Fruit fly (Drosophila melanogaster) whole organism, embryonic: ENCODE data around the gene GILT3.

Source experiments
- Atf3 ChIP-seq: fragments of 200-800 bp; sonication (Bioruptor generic); optimal IDR thresholded peaks from 3 replicates; lab custom pipeline; 2016; ENCODE audit warnings: missing biosample characterization, missing genetic modification characterization
- Bdp1 ChIP-seq: fragments of 200-800 bp; sonication (Bioruptor generic); optimal IDR thresholded peaks from 3 replicates; lab custom pipeline; 2016; ENCODE audit warnings: missing biosample characterization, missing genetic modification characterization
- CG10431 ChIP-seq: fragments of 200-800 bp; sonication (Bioruptor generic); optimal IDR thresholded peaks from 3 replicates; lab custom pipeline; 2018; ENCODE audit warnings: missing biosample characterization, mild to moderate bottlenecking, missing genetic modification characterization
- CG11093 ChIP-seq: fragments of 200-800 bp; sonication (Bioruptor generic); IDR thresholded peaks from 3 replicates; pipeline ENCODE4 v1.3.6; 2022; ENCODE audit warnings: missing biosample characterization, missing genetic modification characterization
- CG11723 ChIP-seq: fragments of 200-800 bp; sonication (Bioruptor generic); optimal IDR thresholded peaks from 2 replicates; lab custom pipeline; 2017; ENCODE audit warnings: missing biosample characterization, mild to moderate bottlenecking, missing genetic modification characterization
- CG12659 ChIP-seq: fragments of 200-800 bp; sonication (Bioruptor generic); optimal IDR thresholded peaks from 3 replicates; lab custom pipeline; 2017; ENCODE audit warnings: mild to moderate bottlenecking, missing biosample characterization, missing genetic modification reagents, missing genetic modification characterization
- CG1602 ChIP-seq: fragments of 200-800 bp; sonication (Bioruptor generic); optimal IDR thresholded peaks from 3 replicates; lab custom pipeline; 2016; ENCODE audit warnings: missing biosample characterization, missing genetic modification characterization
- CG16813 ChIP-seq: fragments of 200-800 bp; sonication (Bioruptor generic); IDR thresholded peaks from 3 replicates; pipeline ENCODE4 v1.3.6; 2022; ENCODE audit warnings: missing biosample characterization, missing genetic modification characterization; ENCODE audit not compliant: partially characterized antibody
- CG16815 ChIP-seq: fragments of 200-800 bp; sonication (Bioruptor generic); optimal IDR thresholded peaks from 3 replicates; lab custom pipeline; 2017; ENCODE audit warnings: missing biosample characterization, mild to moderate bottlenecking, missing genetic modification characterization
- CG17361 ChIP-seq: fragments of 200-800 bp; sonication (Bioruptor generic); IDR thresholded peaks from 3 replicates; pipeline ENCODE4 v1.3.6; 2022; ENCODE audit warnings: missing biosample characterization, missing genetic modification characterization
- CG18476 ChIP-seq: fragments of 200-800 bp; sonication (Bioruptor generic); optimal IDR thresholded peaks from 2 replicates; lab custom pipeline; 2016; ENCODE audit warnings: missing biosample characterization, mild to moderate bottlenecking, missing genetic modification characterization
- CG2116 ChIP-seq: fragments of 200-800 bp; sonication (Bioruptor generic); optimal IDR thresholded peaks from 3 replicates; lab custom pipeline; 2018; ENCODE audit warnings: missing biosample characterization, mild to moderate bottlenecking, missing genetic modification characterization
- CG30403 ChIP-seq: fragments of 200-800 bp; sonication (Bioruptor generic); optimal IDR thresholded peaks from 3 replicates; lab custom pipeline; 2016; ENCODE audit warnings: missing biosample characterization, missing genetic modification characterization
- CG3281 ChIP-seq: fragments of 200-800 bp; sonication (Bioruptor generic); optimal IDR thresholded peaks from 3 replicates; lab custom pipeline; 2017; ENCODE audit warnings: missing biosample characterization, mild to moderate bottlenecking, missing genetic modification characterization
- CG34224 ChIP-seq: fragments of 200-800 bp; sonication (Bioruptor generic); IDR thresholded peaks from 3 replicates; pipeline ENCODE4 v1.3.6; 2022; ENCODE audit warnings: missing biosample characterization, missing genetic modification characterization; ENCODE audit not compliant: partially characterized antibody
- CG34376 ChIP-seq: fragments of 200-800 bp; sonication (Bioruptor generic); optimal IDR thresholded peaks from 2 replicates; lab custom pipeline; 2018; ENCODE audit warnings: missing biosample characterization, mild to moderate bottlenecking, missing genetic modification characterization
- CG34422 ChIP-seq: fragments of 200-800 bp; sonication (Bioruptor generic); IDR thresholded peaks from 3 replicates; pipeline ENCODE4 v1.3.6; 2022; ENCODE audit warnings: missing biosample characterization, missing genetic modification characterization
- CG3995 ChIP-seq: fragments of 200-800 bp; sonication (Bioruptor generic); optimal IDR thresholded peaks from 3 replicates; lab custom pipeline; 2016; ENCODE audit warnings: missing biosample characterization, missing genetic modification characterization
- CG7786 ChIP-seq: fragments of 200-800 bp; sonication (Bioruptor generic); optimal IDR thresholded peaks from 2 replicates; lab custom pipeline; 2016; ENCODE audit warnings: missing biosample characterization, missing genetic modification characterization
- CG8924 ChIP-seq: fragments of 200-800 bp; optimal IDR thresholded peaks from 3 replicates; lab custom pipeline; 2019; ENCODE audit warnings: missing biosample characterization, mild to moderate bottlenecking, missing genetic modification characterization, moderate library complexity
- CoRest ChIP-seq: fragments of 200-800 bp; sonication (Bioruptor generic); optimal IDR thresholded peaks from 3 replicates; lab custom pipeline; 2018; ENCODE audit warnings: missing biosample characterization, mild to moderate bottlenecking, missing genetic modification characterization, moderate library complexity
- GATAe ChIP-seq: fragments of 200-800 bp; sonication (Bioruptor generic); conservative IDR thresholded peaks from 2 replicates; pipeline ENCODE4 v1.3.6; 2022; ENCODE audit warnings: missing biosample characterization, missing genetic modification characterization
- HLH3B ChIP-seq: fragments of 200-800 bp; sonication (Bioruptor generic); IDR thresholded peaks from 2 replicates; pipeline ENCODE4 v1.3.6; 2022; ENCODE audit warnings: missing biosample characterization, missing genetic modification characterization
- Nf-YC ChIP-seq: fragments of 200-800 bp; optimal IDR thresholded peaks from 3 replicates; lab custom pipeline; 2019; ENCODE audit warnings: missing biosample characterization, mild to moderate bottlenecking, missing genetic modification characterization, moderate library complexity
- PHDP ChIP-seq: fragments of 200-800 bp; sonication (Bioruptor generic); optimal IDR thresholded peaks from 3 replicates; lab custom pipeline; 2018; ENCODE audit warnings: missing biosample characterization, mild to moderate bottlenecking, missing genetic modification characterization, moderate library complexity
- Pdp1 ChIP-seq, 2 experiments: fragments of 200-800 bp; sonication (Bioruptor generic); optimal IDR thresholded peaks; 3 replicates each; lab custom pipeline; 2016; ENCODE audit warnings: missing biosample characterization in 2 of 2, missing genetic modification characterization in 2 of 2, mild to moderate bottlenecking in 1 of 2, moderate library complexity in 1 of 2
- chm ChIP-seq: fragments of 200-800 bp; sonication (Bioruptor generic); IDR thresholded peaks from 2 replicates; pipeline ENCODE4 v1.3.6; 2022; ENCODE audit warnings: missing biosample characterization, missing genetic modification characterization
- chn ChIP-seq: fragments of 200-800 bp; sonication (Bioruptor generic); optimal IDR thresholded peaks from 2 replicates; lab custom pipeline; 2016; ENCODE audit warnings: missing biosample characterization, missing genetic modification characterization
- corto ChIP-seq: fragments of 200-800 bp; sonication (Bioruptor generic); optimal IDR thresholded peaks from 2 replicates; lab custom pipeline; 2016; ENCODE audit warnings: missing biosample characterization, mild to moderate bottlenecking, missing genetic modification characterization, moderate library complexity
- cwo ChIP-seq: fragments of 200-800 bp; sonication (Bioruptor generic); optimal IDR thresholded peaks from 3 replicates; lab custom pipeline; 2017; ENCODE audit warnings: missing biosample characterization, missing genetic modification characterization, mild to moderate bottlenecking, moderate library complexity, missing genetic modification reagents
- en ChIP-seq: fragments of 200-800 bp; sonication (Bioruptor generic); optimal IDR thresholded peaks from 2 replicates; lab custom pipeline; 2016; ENCODE audit warnings: missing biosample characterization, missing genetic modification characterization
- exex ChIP-seq: fragments of 200-800 bp; sonication (Bioruptor generic); optimal IDR thresholded peaks from 4 replicates; lab custom pipeline; 2018; ENCODE audit warnings: missing biosample characterization, mild to moderate bottlenecking, missing genetic modification characterization, moderate library complexity
- lmd ChIP-seq: fragments of 200-800 bp; sonication (Bioruptor generic); IDR thresholded peaks from 2 replicates; pipeline ENCODE4 v1.3.6; 2022; ENCODE audit warnings: missing biosample characterization, missing genetic modification characterization
- lola ChIP-seq, 3 experiments: fragments of >200 bp in 2 of 3; fragments of 200-800 bp in 1 of 3; sonication (Bioruptor generic) in 1 of 3; optimal IDR thresholded peaks; 2 replicates each; lab custom pipeline; 2017 to 2019; ENCODE audit warnings: missing biosample characterization in 3 of 3, missing genetic modification characterization in 3 of 3, mild to moderate bottlenecking in 1 of 3, moderate library complexity in 1 of 3
- mirr ChIP-seq: fragments of 200-800 bp; sonication (Bioruptor generic); optimal IDR thresholded peaks from 3 replicates; lab custom pipeline; 2018; ENCODE audit warnings: missing biosample characterization, mild to moderate bottlenecking, missing genetic modification characterization
- nom ChIP-seq: fragments of 200-800 bp; sonication (Bioruptor generic); optimal IDR thresholded peaks from 2 replicates; lab custom pipeline; 2017; ENCODE audit warnings: missing biosample characterization, missing genetic modification characterization, mild to moderate bottlenecking, moderate library complexity, missing genetic modification reagents
- odd ChIP-seq: fragments of 200-800 bp; sonication (Bioruptor generic); optimal IDR thresholded peaks from 2 replicates; lab custom pipeline; 2017; ENCODE audit warnings: missing biosample characterization, mild to moderate bottlenecking, missing genetic modification characterization
- org-1 ChIP-seq: fragments of 200-800 bp; sonication (Bioruptor generic); optimal IDR thresholded peaks from 2 replicates; lab custom pipeline; 2017; ENCODE audit warnings: missing biosample characterization, missing genetic modification characterization
- peb ChIP-seq: fragments of 200-800 bp; sonication (Bioruptor generic); IDR thresholded peaks from 2 replicates; pipeline ENCODE4 v1.3.6; 2022; ENCODE audit warnings: missing biosample characterization, missing genetic modification characterization
- prd ChIP-seq, 3 experiments: fragments of >200 bp in 2 of 3; fragments of 200-800 bp in 1 of 3; sonication (Bioruptor generic) in 1 of 3; optimal IDR thresholded peaks in 2 of 3; IDR thresholded peaks in 1 of 3; 2 replicates in 2 of 3; 3 replicates in 1 of 3; pipeline versions ENCODE4 v1.3.6 to Lab custom; 2017 to 2022; ENCODE audit warnings: missing biosample characterization in 1 of 3, missing genetic modification characterization in 1 of 3
- scrt ChIP-seq: fragments of 200-800 bp; sonication (Bioruptor generic); optimal IDR thresholded peaks from 2 replicates; lab custom pipeline; 2018; ENCODE audit warnings: missing biosample characterization, mild to moderate bottlenecking, missing genetic modification characterization, moderate library complexity
- sens ChIP-seq: fragments of 200-800 bp; sonication (Bioruptor generic); peaks from one replicate; lab custom pipeline; 2016; ENCODE audit warnings: missing biosample characterization, missing genetic modification characterization
- slou ChIP-seq: fragments of 200-800 bp; sonication (Bioruptor generic); optimal IDR thresholded peaks from 3 replicates; lab custom pipeline; 2016; ENCODE audit warnings: missing biosample characterization, missing genetic modification characterization
- sob ChIP-seq: fragments of 200-800 bp; sonication (Bioruptor generic); IDR thresholded peaks from 2 replicates; pipeline ENCODE4 v1.3.6; 2022; ENCODE audit warnings: missing biosample characterization, missing genetic modification characterization
- ssp ChIP-seq: fragments of 200-800 bp; sonication (Bioruptor generic); IDR thresholded peaks from 2 replicates; pipeline ENCODE4 v1.3.6; 2022; ENCODE audit warnings: missing biosample characterization, missing genetic modification characterization
- sug ChIP-seq: fragments of 200-800 bp; optimal IDR thresholded peaks from 2 replicates; lab custom pipeline; 2019; ENCODE audit warnings: missing biosample characterization, mild to moderate bottlenecking, missing genetic modification characterization, moderate library complexity
- tap ChIP-seq: fragments of 200-800 bp; optimal IDR thresholded peaks from 3 replicates; lab custom pipeline; 2019; ENCODE audit warnings: missing biosample characterization, mild to moderate bottlenecking, missing genetic modification characterization, moderate library complexity
- tx ChIP-seq: fragments of 200-800 bp; sonication (Bioruptor generic); optimal IDR thresholded peaks from 2 replicates; lab custom pipeline; 2016; ENCODE audit warnings: missing biosample characterization, missing genetic modification characterization

GILT3 gene

DNA sequence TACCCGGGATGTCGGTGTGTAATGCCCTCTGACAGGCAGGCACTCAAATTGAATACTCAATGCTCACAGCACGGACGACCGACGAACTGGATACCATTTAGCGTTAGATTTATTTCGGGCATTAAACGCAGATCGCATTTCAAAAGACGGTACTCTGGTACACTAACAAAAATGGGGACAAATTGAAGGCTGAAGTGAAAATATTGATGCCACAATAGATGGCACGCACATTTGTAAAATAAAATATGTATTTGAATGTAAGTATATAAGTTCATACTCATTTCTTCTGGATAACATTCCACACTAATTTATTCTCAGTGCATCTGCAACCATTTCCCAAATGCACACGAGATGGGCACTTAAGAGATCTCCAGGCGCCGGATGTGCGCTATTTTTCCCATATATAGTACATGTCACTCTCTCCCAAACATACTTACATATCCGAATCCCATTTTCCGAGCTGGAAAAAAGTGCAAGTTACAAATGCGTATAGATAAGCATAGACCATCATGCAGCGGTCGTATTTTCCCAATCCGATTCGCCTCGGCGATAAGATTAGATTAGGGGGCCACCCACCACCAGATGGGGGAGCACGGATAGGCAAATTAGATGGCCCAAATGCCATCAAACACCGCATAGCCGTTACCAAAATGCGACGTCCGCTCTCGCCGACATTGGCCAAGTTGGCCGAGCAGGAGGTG lies 32.5 kb downstream of the GILT3 start, which contains the start of gene CG10301 (continued):
- TF ChIP-seq peb (GFP tag; lab: Robert Waterston, UW) (peak; percentile 48), CG11723 (peak; percentile 1), odd (peak; percentile 25), CG16813 (GFP tag; lab: Robert Waterston, UW) (no peak), CG3281 (GFP tag; lab: Kevin White, UChicago) (no peak), tap (tag; lab: Kevin White, UChicago) (peak; percentile 0), slou (no peak), CG30403 (GFP tag; lab: Kevin White, UChicago) (peak; percentile 54), HLH3B (peak; percentile 43; the same call in 1 of the 2 replicates), Pdp1 (GFP tag; optimal IDR thresholded peaks at IDR 0.05; lab: Kevin White, UChicago) (peak; percentile 21 to 34), CG8924 (tag; lab: Kevin White, UChicago) (peak; percentile 68), Atf3 (GFP tag; lab: Kevin White, UChicago) (peak; percentile 17)
- TF ChIP-seq, all 482 proteins: peak for 218

dm6 chr3R:23711195-23711594 lies 34.0 kb downstream of the GILT3 start, which contains the start of gene CG10300:
Gene CG10300, plus strand, starts transcription at chr3R:23711527.
- no peak for TF ChIP-seq tx (GFP tag; lab: Kevin White, UChicago)
- TF ChIP-seq CG11093: no peak
- no peak for TF ChIP-seq CG1602 (GFP tag; lab: Kevin White, UChicago)
- no peak for TF ChIP-seq CG12659 (GFP tag; lab: Kevin White, UChicago)
- no peak for TF ChIP-seq prd (optimal IDR thresholded peaks at IDR 0.05; lab: Kevin White, UChicago)
- no peak for TF ChIP-seq prd (GFP tag; IDR thresholded peaks at IDR 0.05; lab: Robert Waterston, UW)
- TF ChIP-seq CG18476 (GFP tag; lab: Kevin White, UChicago): no peak
- TF ChIP-seq GATAe (GFP tag; lab: Robert Waterston, UW): peak; percentile 74
- TF ChIP-seq CoRest (tag; lab: Kevin White, UChicago): no peak
- TF ChIP-seq CG7786 (GFP tag; lab: Kevin White, UChicago): no peak
- TF ChIP-seq mirr (GFP tag; lab: Kevin White, UChicago): peak; percentile 88
- no peak for TF ChIP-seq CG16815 (GFP tag; lab: Kevin White, UChicago)
- no peak for TF ChIP-seq Pdp1 (GFP tag; optimal IDR thresholded peaks at IDR 0.05; lab: Kevin White, UChicago)
- TF ChIP-seq CG2116: no peak
- TF ChIP-seq CG34422 (GFP tag; lab: Robert Waterston, UW): no peak
- TF ChIP-seq exex (tag; lab: Kevin White, UChicago): peak; percentile 29
- peak; percentile 52 for TF ChIP-seq sug (tag; lab: Kevin White, UChicago)
- no peak for TF ChIP-seq org-1 (GFP tag; lab: Kevin White, UChicago)
- TF ChIP-seq nom (GFP tag; lab: Kevin White, UChicago): no peak
- no peak for TF ChIP-seq CG34224
- TF ChIP-seq cwo (GFP tag; lab: Kevin White, UChicago): no peak
- TF ChIP-seq CG3995: no peak
- peak; percentile 53 for TF ChIP-seq CG34376 (GFP tag; lab: Kevin White, UChicago)
- no peak for TF ChIP-seq Nf-YC (tag; lab: Kevin White, UChicago)
- no peak for TF ChIP-seq CG17361 (GFP tag; lab: Robert Waterston, UW)
- no peak for TF ChIP-seq CG10431 (GFP tag; lab: Kevin White, UChicago)
- TF ChIP-seq lmd: no peak
- TF ChIP-seq chm (GFP tag; lab: Robert Waterston, UW): no peak
- no peak for TF ChIP-seq lola (GFP tag; optimal IDR thresholded peaks at IDR 0.05; lab: Kevin White, UChicago)
- TF ChIP-seq PHDP (tag; lab: Kevin White, UChicago): no peak
- no peak for TF ChIP-seq chn (GFP tag; lab: Kevin White, UChicago)
- TF ChIP-seq scrt: no peak
- no peak for TF ChIP-seq sob (GFP tag; lab: Robert Waterston, UW)
- TF ChIP-seq sens (GFP tag; lab: Kevin White, UChicago): peak; percentile 71
- no peak for TF ChIP-seq en (GFP tag; lab: Kevin White, UChicago)
- TF ChIP-seq ssp: no peak
- TF ChIP-seq corto (GFP tag; lab: Kevin White, UChicago): no peak
- TF ChIP-seq Bdp1 (GFP tag; lab: Kevin White, UChicago): no peak
